Fruit fly (Drosophila melanogaster) whole organism, embryonic: Measurements from ENCODE around the gene Dph3.

Experiments
- Atf-2 ChIP-seq: fragments of 200-800 bp; sonication (Bioruptor generic); optimal IDR thresholded peaks from 2 replicates; lab custom pipeline; 2016; ENCODE audit warnings: missing biosample characterization, missing genetic modification characterization
- CG11093 ChIP-seq: fragments of 200-800 bp; sonication (Bioruptor generic); IDR thresholded peaks from 3 replicates; pipeline ENCODE4 v1.3.6; 2022; ENCODE audit warnings: missing biosample characterization, missing genetic modification characterization
- CG15073 ChIP-seq: fragments of 200-800 bp; sonication (Bioruptor generic); optimal IDR thresholded peaks from 2 replicates; lab custom pipeline; 2016; ENCODE audit warnings: missing biosample characterization, missing genetic modification characterization
- CG17328 ChIP-seq: fragments of 200-800 bp; sonication (Bioruptor generic); IDR thresholded peaks from 2 replicates; pipeline ENCODE4 v1.3.6; 2022; ENCODE audit warnings: missing biosample characterization, missing genetic modification characterization
- CG17359 ChIP-seq: fragments of 200-800 bp; sonication (Bioruptor generic); optimal IDR thresholded peaks from 3 replicates; lab custom pipeline; 2018; ENCODE audit warnings: missing biosample characterization, mild to moderate bottlenecking, missing genetic modification characterization, moderate library complexity
- CG1832 ChIP-seq: fragments of 200-800 bp; sonication (Bioruptor generic); optimal IDR thresholded peaks from 2 replicates; lab custom pipeline; 2017; ENCODE audit warnings: missing biosample characterization, mild to moderate bottlenecking, missing genetic modification characterization, inconsistent platforms
- CG2116 ChIP-seq: fragments of 200-800 bp; sonication (Bioruptor generic); optimal IDR thresholded peaks from 3 replicates; lab custom pipeline; 2018; ENCODE audit warnings: missing biosample characterization, mild to moderate bottlenecking, missing genetic modification characterization
- CG30431 ChIP-seq: fragments of 200-800 bp; sonication (Bioruptor generic); optimal IDR thresholded peaks from 2 replicates; lab custom pipeline; 2017; ENCODE audit warnings: missing biosample characterization, missing genetic modification characterization
- CG34422 ChIP-seq: fragments of 200-800 bp; sonication (Bioruptor generic); IDR thresholded peaks from 3 replicates; pipeline ENCODE4 v1.3.6; 2022; ENCODE audit warnings: missing biosample characterization, missing genetic modification characterization
- CG3726 ChIP-seq: fragments of 200-800 bp; sonication (Bioruptor generic); IDR thresholded peaks from 3 replicates; pipeline ENCODE4, ENCODE4 v1.3.6; 2022; ENCODE audit warnings: missing biosample characterization, missing genetic modification characterization
- CG3847 ChIP-seq: fragments of 200-800 bp; sonication (Bioruptor generic); IDR thresholded peaks from 2 replicates; pipeline ENCODE4 v1.3.6; 2022; ENCODE audit warnings: missing biosample characterization, missing genetic modification characterization
- CG4617 ChIP-seq: fragments of 200-800 bp; sonication (Bioruptor generic); optimal IDR thresholded peaks from 3 replicates; lab custom pipeline; 2016; ENCODE audit warnings: missing biosample characterization, missing genetic modification characterization, borderline replicate concordance
- CG6683 ChIP-seq: fragments of 200-800 bp; sonication (Bioruptor generic); optimal IDR thresholded peaks from 2 replicates; lab custom pipeline; 2017; ENCODE audit warnings: missing biosample characterization, mild to moderate bottlenecking, missing genetic modification characterization, missing genetic modification reagents
- CG7271 ChIP-seq: fragments of 200-800 bp; sonication (Bioruptor generic); optimal IDR thresholded peaks from 2 replicates; lab custom pipeline; 2018; ENCODE audit warnings: missing biosample characterization, mild to moderate bottlenecking, missing genetic modification characterization, moderate library complexity
- Ets65A ChIP-seq: fragments of 200-800 bp; sonication (Bioruptor generic); peaks from one replicate; lab custom pipeline; 2016; ENCODE audit warnings: missing biosample characterization, missing genetic modification characterization
- Hr39 ChIP-seq: fragments of >200 bp; optimal IDR thresholded peaks from 2 replicates; lab custom pipeline; 2017
- Nf-YB ChIP-seq: fragments of 200-800 bp; sonication (Bioruptor generic); optimal IDR thresholded peaks from 3 replicates; lab custom pipeline; 2019; ENCODE audit warnings: missing biosample characterization, mild to moderate bottlenecking, missing genetic modification characterization, moderate library complexity
- Nf-YC ChIP-seq: fragments of 200-800 bp; optimal IDR thresholded peaks from 3 replicates; lab custom pipeline; 2019; ENCODE audit warnings: missing biosample characterization, mild to moderate bottlenecking, missing genetic modification characterization, moderate library complexity
- NfI ChIP-seq: fragments of 200-800 bp; sonication (Bioruptor generic); optimal IDR thresholded peaks from 3 replicates; lab custom pipeline; 2018; ENCODE audit warnings: missing biosample characterization, mild to moderate bottlenecking, missing genetic modification characterization, moderate library complexity
- Stat92E ChIP-seq, 3 experiments: fragments of >200 bp in 2 of 3; fragments of 200-800 bp in 1 of 3; sonication (Bioruptor generic) in 1 of 3; optimal IDR thresholded peaks; 2 replicates each; lab custom pipeline; 2017 to 2019; ENCODE audit warnings: missing biosample characterization in 3 of 3, missing genetic modification characterization in 3 of 3, mild to moderate bottlenecking in 1 of 3, moderate library complexity in 1 of 3
- amos ChIP-seq: fragments of 200-800 bp; sonication (Bioruptor generic); IDR thresholded peaks from 2 replicates; pipeline ENCODE4 v1.3.6; 2022; ENCODE audit warnings: missing biosample characterization, missing genetic modification characterization; ENCODE audit not compliant: partially characterized antibody
- bigmax ChIP-seq: fragments of 200-800 bp; sonication (Bioruptor generic); optimal IDR thresholded peaks from 2 replicates; lab custom pipeline; 2018; ENCODE audit warnings: missing biosample characterization, mild to moderate bottlenecking, missing genetic modification characterization
- cg ChIP-seq: fragments of 200-800 bp; sonication (Bioruptor generic); optimal IDR thresholded peaks from 3 replicates; lab custom pipeline; 2019; ENCODE audit warnings: missing biosample characterization, mild to moderate bottlenecking, missing genetic modification characterization, moderate library complexity
- crp ChIP-seq, 2 experiments: fragments of 200-800 bp; sonication (Bioruptor generic); optimal IDR thresholded peaks; 2 replicates in 1 of 2; 3 replicates in 1 of 2; lab custom pipeline; 2017; ENCODE audit warnings: missing biosample characterization in 2 of 2, missing genetic modification characterization in 2 of 2, mild to moderate bottlenecking in 1 of 2, moderate library complexity in 1 of 2
- da ChIP-seq: fragments of 200-800 bp; sonication (Bioruptor generic); optimal IDR thresholded peaks from 2 replicates; lab custom pipeline; 2016; ENCODE audit warnings: missing biosample characterization, missing genetic modification characterization
- fd64A ChIP-seq: fragments of 200-800 bp; sonication (Bioruptor generic); optimal IDR thresholded peaks from 3 replicates; lab custom pipeline; 2018; ENCODE audit warnings: missing biosample characterization, mild to moderate bottlenecking, missing genetic modification characterization
- h ChIP-seq: fragments of >200 bp; optimal IDR thresholded peaks from 2 replicates; lab custom pipeline; 2017
- hkb ChIP-seq, 2 experiments: fragments of 200-800 bp in 1 of 2; fragments of >200 bp in 1 of 2; sonication (Bioruptor generic) in 1 of 2; IDR thresholded peaks in 1 of 2; optimal IDR thresholded peaks in 1 of 2; 2 replicates each; pipeline versions ENCODE4 v1.3.6 to Lab custom; 2017 to 2022; ENCODE audit warnings: missing biosample characterization in 1 of 2, missing genetic modification characterization in 1 of 2
- jigr1 ChIP-seq: fragments of 200-800 bp; sonication (Bioruptor generic); IDR thresholded peaks from 3 replicates; pipeline ENCODE4 v1.3.6; 2022; ENCODE audit warnings: missing biosample characterization, missing genetic modification characterization
- kah ChIP-seq: fragments of 200-800 bp; sonication (Bioruptor generic); optimal IDR thresholded peaks from 2 replicates; lab custom pipeline; 2018; ENCODE audit warnings: missing biosample characterization, mild to moderate bottlenecking, missing genetic modification characterization
- knrl ChIP-seq: fragments of 200-800 bp; sonication (Bioruptor generic); IDR thresholded peaks from 3 replicates; pipeline ENCODE4 v1.3.6; 2022; ENCODE audit warnings: missing biosample characterization, missing genetic modification characterization; ENCODE audit not compliant: partially characterized antibody
- mld ChIP-seq: fragments of 200-800 bp; sonication (Bioruptor generic); IDR thresholded peaks from 3 replicates; pipeline ENCODE4 v1.3.6; 2022; ENCODE audit warnings: missing biosample characterization, missing genetic modification characterization; ENCODE audit not compliant: partially characterized antibody
- pnt ChIP-seq: fragments of 200-800 bp; sonication (Bioruptor generic); optimal IDR thresholded peaks from 3 replicates; lab custom pipeline; 2016; ENCODE audit warnings: missing biosample characterization, missing genetic modification characterization
- seq ChIP-seq: fragments of 200-800 bp; sonication (Bioruptor generic); IDR thresholded peaks from 2 replicates; pipeline ENCODE4 v1.3.6; 2022; ENCODE audit warnings: missing biosample characterization, missing genetic modification characterization
- stc ChIP-seq: fragments of 200-800 bp; sonication (Bioruptor generic); IDR thresholded peaks from 2 replicates; pipeline ENCODE4 v1.3.6; 2022; ENCODE audit warnings: missing biosample characterization, missing genetic modification characterization
- tap ChIP-seq: fragments of 200-800 bp; optimal IDR thresholded peaks from 3 replicates; lab custom pipeline; 2019; ENCODE audit warnings: missing biosample characterization, mild to moderate bottlenecking, missing genetic modification characterization, moderate library complexity
- zfh1 ChIP-seq: fragments of 200-800 bp; sonication (Bioruptor generic); IDR thresholded peaks from 3 replicates; pipeline ENCODE4 v1.3.6; 2022; ENCODE audit warnings: missing biosample characterization, missing genetic modification characterization

The Dph3 gene

DNA sequence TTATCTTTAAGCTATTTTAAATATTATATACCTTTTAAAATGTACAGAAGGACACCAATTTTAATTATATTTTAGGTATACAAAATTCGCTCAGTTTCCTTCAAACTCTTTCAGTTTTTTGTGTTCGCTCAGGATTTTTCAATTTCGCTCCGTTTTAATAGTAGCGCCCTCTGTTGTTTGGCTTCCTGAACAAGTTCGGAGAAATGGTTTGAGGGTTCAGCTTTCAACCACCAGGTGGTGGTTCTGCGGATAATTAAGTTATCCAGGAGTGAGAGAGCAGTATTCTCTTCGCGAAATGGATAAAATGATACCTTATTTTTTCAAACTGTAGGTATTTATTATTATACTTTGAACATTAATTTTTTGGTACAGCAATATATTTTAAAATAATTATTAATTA, 37.3 kb downstream of the Dph3 start (continued):
- peak in 1 of 2 experiments; percentile 3 for TF ChIP-seq crp (GFP tag; optimal IDR thresholded peaks at IDR 0.05; lab: Kevin White, UChicago)
- TF ChIP-seq amos (GFP tag; lab: Robert Waterston, UW), result no peak
- no peak for TF ChIP-seq CG3847 (GFP tag; lab: Robert Waterston, UW)
- peak; percentile 66 for TF ChIP-seq fd64A
- TF ChIP-seq tap (tag; lab: Kevin White, UChicago), result no peak
- TF ChIP-seq jigr1, result no peak
- peak; percentile 82 for TF ChIP-seq NfI (GFP tag; lab: Kevin White, UChicago)
- no peak for TF ChIP-seq CG1832
- peak; percentile 73 for TF ChIP-seq kah
- no peak for TF ChIP-seq bigmax (GFP tag; lab: Kevin White, UChicago)
- no peak for TF ChIP-seq CG11093 (GFP tag; lab: Robert Waterston, UW)
- TF ChIP-seq Stat92E (GFP tag; optimal IDR thresholded peaks at IDR 0.05; lab: Kevin White, UChicago), result no peak
- TF ChIP-seq hkb (optimal IDR thresholded peaks at IDR 0.05; lab: Kevin White, UChicago), result no peak
- no peak for TF ChIP-seq hkb (GFP tag; IDR thresholded peaks at IDR 0.05; lab: Robert Waterston, UW)
- TF ChIP-seq CG34422 (GFP tag; lab: Robert Waterston, UW), result peak; percentile 13; the same call in 1 of the 3 replicates
- TF ChIP-seq CG7271, result peak; percentile 88
- peak; percentile 55 for TF ChIP-seq CG30431 (GFP tag; lab: Kevin White, UChicago)
- TF ChIP-seq Hr39 (lab: Kevin White, UChicago), result no peak
- no peak for TF ChIP-seq stc (GFP tag; lab: Robert Waterston, UW)
- TF ChIP-seq CG17359 (tag; lab: Kevin White, UChicago), result no peak
- TF ChIP-seq zfh1 (GFP tag; lab: Robert Waterston, UW), result no peak
- no peak for TF ChIP-seq CG15073 (GFP tag; lab: Kevin White, UChicago)
- peak; percentile 59 for TF ChIP-seq h
- TF ChIP-seq mld (GFP tag; lab: Robert Waterston, UW), result no peak

DNA sequence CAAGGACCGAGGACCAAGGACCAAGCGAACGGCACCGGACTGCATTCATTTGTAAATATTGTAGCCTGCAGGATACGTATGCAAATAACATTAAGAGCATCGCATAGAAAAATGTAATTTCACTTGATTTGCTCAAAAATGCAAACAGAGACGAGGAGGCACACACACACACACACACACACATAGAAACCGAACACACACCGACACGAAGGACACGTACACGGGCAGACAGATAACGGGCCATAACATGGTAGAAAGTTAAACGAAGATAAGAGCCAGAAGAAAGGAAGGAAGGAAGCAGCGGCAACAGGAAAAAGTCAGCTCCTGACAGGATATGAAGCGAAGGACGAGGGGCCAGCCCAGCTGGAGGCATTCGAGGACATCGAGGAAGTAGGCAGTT, 38.9 kb downstream of the Dph3 start:
- TF ChIP-seq da (GFP tag; lab: Kevin White, UChicago), result no peak
- TF ChIP-seq CG17328, result no peak
- no peak for TF ChIP-seq CG2116 (GFP tag; lab: Kevin White, UChicago)
- no peak for TF ChIP-seq knrl (GFP tag; lab: Robert Waterston, UW)
- peak; percentile 66 for TF ChIP-seq Ets65A (GFP tag; lab: Kevin White, UChicago)

DNA sequence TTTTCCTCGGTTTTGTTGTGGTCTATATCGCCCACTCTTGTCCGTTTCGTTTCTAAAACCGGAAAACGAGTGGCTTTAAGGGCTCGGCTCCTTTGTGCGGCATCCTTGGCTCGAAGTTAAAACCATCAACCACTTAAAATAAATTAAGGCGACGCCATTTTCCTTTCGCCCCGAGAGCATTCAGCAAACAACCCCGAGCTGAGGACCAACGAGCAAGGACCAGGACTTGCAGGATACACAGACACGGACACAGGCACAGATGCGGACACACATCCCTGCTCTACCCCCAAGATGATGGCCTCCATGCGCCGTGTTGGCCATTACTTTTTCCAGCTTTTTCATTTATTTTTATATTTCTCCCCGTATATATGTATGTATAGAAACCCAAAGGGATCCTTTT, 41.0 kb downstream of the Dph3 start:
- peak; percentile 84 for TF ChIP-seq Nf-YC (tag; lab: Kevin White, UChicago)
- TF ChIP-seq seq (GFP tag; lab: Robert Waterston, UW), result peak; percentile 59; the same call in 1 of the 2 replicates
- no peak for TF ChIP-seq CG4617 (GFP tag; lab: Kevin White, UChicago)
- no peak for TF ChIP-seq CG6683 (GFP tag; lab: Kevin White, UChicago)
- TF ChIP-seq hkb (optimal IDR thresholded peaks at IDR 0.05; lab: Kevin White, UChicago), result no peak
- TF ChIP-seq hkb (GFP tag; IDR thresholded peaks at IDR 0.05; lab: Robert Waterston, UW), result no peak
- TF ChIP-seq cg (GFP tag; lab: Kevin White, UChicago), result peak; percentile 12
- peak; percentile 90 for TF ChIP-seq Nf-YB (GFP tag; lab: Kevin White, UChicago)

DNA sequence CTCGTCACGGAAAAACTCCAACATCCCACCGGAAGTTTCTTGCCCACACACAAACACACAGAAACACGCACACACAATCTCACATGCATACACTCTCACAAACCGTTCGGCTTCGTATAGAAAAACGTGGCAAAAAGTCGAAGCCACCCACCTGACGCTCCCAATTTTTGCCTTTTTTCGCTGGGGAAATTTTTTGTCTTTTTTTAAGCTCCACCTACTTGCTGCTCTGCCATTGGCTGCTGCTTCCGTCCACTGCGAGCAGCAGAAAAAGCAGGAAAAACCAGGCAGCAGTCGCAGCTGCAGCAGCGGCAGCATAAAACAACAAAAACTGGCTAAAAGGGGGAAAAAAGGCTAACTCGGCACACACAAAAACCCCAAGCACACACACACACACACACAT, 50.2 kb downstream of the Dph3 start:
- TF ChIP-seq Nf-YC (tag; lab: Kevin White, UChicago), result peak; percentile 69
- TF ChIP-seq CG3726 (GFP tag; lab: Robert Waterston, UW), result no peak
- TF ChIP-seq Atf-2 (GFP tag; lab: Kevin White, UChicago), result no peak
- TF ChIP-seq pnt (GFP tag; lab: Kevin White, UChicago), result no peak
- TF ChIP-seq Nf-YB (GFP tag; lab: Kevin White, UChicago), result peak; percentile 72
